Fruit fly (Drosophila melanogaster) whole organism, embryonic: ENCODE measurements around the gene HipHop.

ENCODE experiments used
- CrebB ChIP-seq: fragments of 200-800 bp; sonication (Bioruptor generic); optimal IDR thresholded peaks from 3 replicates; lab custom pipeline; 2018; ENCODE audit warnings: missing biosample characterization, mild to moderate bottlenecking, missing genetic modification characterization
- NC2α ChIP-seq: fragments of 200-800 bp; sonication (Bioruptor generic); optimal IDR thresholded peaks from 2 replicates; lab custom pipeline; 2016; ENCODE audit warnings: missing biosample characterization, missing genetic modification characterization
- aop ChIP-seq: fragments of 200-800 bp; sonication (Bioruptor generic); IDR thresholded peaks from 2 replicates; pipeline ENCODE4 v1.3.6; 2022; ENCODE audit warnings: missing biosample characterization, missing genetic modification characterization
- fd102C ChIP-seq: fragments of 200-800 bp; sonication (Bioruptor generic); optimal IDR thresholded peaks from 2 replicates; lab custom pipeline; 2018; ENCODE audit warnings: missing biosample characterization, mild to moderate bottlenecking, missing genetic modification characterization, moderate library complexity
- gce ChIP-seq: fragments of 200-800 bp; sonication (Bioruptor generic); IDR thresholded peaks from 3 replicates; pipeline ENCODE4 v1.3.6; 2022; ENCODE audit warnings: missing biosample characterization, missing genetic modification characterization
- gem ChIP-seq: fragments of 200-800 bp; sonication (Bioruptor generic); optimal IDR thresholded peaks from 2 replicates; lab custom pipeline; 2019; ENCODE audit warnings: missing biosample characterization, mild to moderate bottlenecking, missing genetic modification characterization, moderate library complexity
- tap ChIP-seq: fragments of 200-800 bp; optimal IDR thresholded peaks from 3 replicates; lab custom pipeline; 2019; ENCODE audit warnings: missing biosample characterization, mild to moderate bottlenecking, missing genetic modification characterization, moderate library complexity

dm6 chr3L:18833234-18833633, 12.3 kb downstream of the HipHop start:
- TF ChIP-seq aop (GFP tag; lab: Robert Waterston, UW) (no peak), fd102C (GFP tag; lab: Kevin White, UChicago) (no peak), NC2α (GFP tag; lab: Kevin White, UChicago) (no peak), gce (GFP tag; lab: Robert Waterston, UW) (no peak), CrebB (tag; lab: Kevin White, UChicago) (peak; percentile 66), gem (tag; lab: Kevin White, UChicago) (peak; percentile 36), tap (tag; lab: Kevin White, UChicago) (no peak)
